Worm (Caenorhabditis elegans): ENCODE measurements around the gene T23F6.2.

- TF ChIP-seq hnd-1 (tag; optimal IDR thresholded peaks at IDR 0.05) (no peak), ama-1 (optimal IDR thresholded peaks at IDR 0.05) (no peak), hmbx-1 (tag; optimal IDR thresholded peaks at IDR 0.05) (no peak), ceh-13 (GFP tag; optimal IDR thresholded peaks at IDR 0.05) (no peak)
These were observed 50.3 kb downstream of the T23F6.2 start for ce11 chrIV:12771414-12771813.
